Worm (Caenorhabditis elegans): Measurements from ENCODE around the gene srh-63.

DNA sequence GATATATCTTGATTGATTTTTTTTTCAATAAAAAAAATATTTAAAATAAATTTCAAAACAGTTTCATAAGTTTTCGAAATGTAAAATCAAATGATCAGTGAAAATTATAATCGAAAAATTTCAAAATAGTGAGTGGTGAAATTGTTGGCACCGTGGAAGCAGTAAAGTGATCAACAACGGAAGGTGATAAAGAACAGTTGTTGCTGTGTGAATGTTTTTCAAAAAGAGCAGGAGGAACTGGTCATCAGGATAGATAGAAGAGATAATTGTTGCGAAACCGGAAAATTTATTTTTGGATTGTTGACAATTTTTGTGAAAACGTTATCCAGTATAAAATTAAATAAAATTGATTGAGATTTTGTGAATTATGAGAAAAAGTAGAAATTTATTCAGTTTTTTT, 17.6 kb upstream of the srh-63 start:
- no peak for TF ChIP-seq him-1 (tag; optimal IDR thresholded peaks at IDR 0.05)
- TF ChIP-seq dao-5 (tag; optimal IDR thresholded peaks at IDR 0.05) = no peak
- no peak for TF ChIP-seq W03F9.2 (tag; optimal IDR thresholded peaks at IDR 0.05)
